Fruit fly (Drosophila melanogaster) whole organism, embryonic: ENCODE measurements around the gene CG18171.

Source experiments
- C15 ChIP-seq: fragments of 200-800 bp; sonication (Bioruptor generic); IDR thresholded peaks from 3 replicates; pipeline ENCODE4 v1.3.6; 2022; ENCODE audit warnings: missing biosample characterization, missing genetic modification characterization
- CG10654 ChIP-seq: fragments of 200-800 bp; sonication (Bioruptor generic); optimal IDR thresholded peaks from 2 replicates; lab custom pipeline; 2016; ENCODE audit warnings: missing biosample characterization, missing genetic modification characterization
- CG10979 ChIP-seq: fragments of 200-800 bp; sonication (Bioruptor generic); optimal IDR thresholded peaks from 2 replicates; lab custom pipeline; 2018; ENCODE audit warnings: missing biosample characterization, mild to moderate bottlenecking, missing genetic modification characterization, moderate library complexity
- CG11504 ChIP-seq: fragments of 200-800 bp; sonication (Bioruptor generic); optimal IDR thresholded peaks from 3 replicates; lab custom pipeline; 2019; ENCODE audit warnings: missing biosample characterization, mild to moderate bottlenecking, missing genetic modification characterization, moderate library complexity
- CG11560 ChIP-seq: fragments of 200-800 bp; sonication (Bioruptor generic); IDR thresholded peaks from 3 replicates; pipeline ENCODE4 v1.3.6; 2022; ENCODE audit warnings: missing biosample characterization, missing genetic modification characterization
- CG13894 ChIP-seq: fragments of 200-800 bp; sonication (Bioruptor generic); optimal IDR thresholded peaks from 3 replicates; lab custom pipeline; 2018; ENCODE audit warnings: missing biosample characterization, mild to moderate bottlenecking, missing genetic modification characterization, moderate library complexity
- CG14667 ChIP-seq: fragments of 200-800 bp; sonication (Bioruptor generic); IDR thresholded peaks from 2 replicates; pipeline ENCODE4 v1.3.6; 2022; ENCODE audit warnings: missing biosample characterization, missing genetic modification characterization
- CG4404 ChIP-seq: fragments of 200-800 bp; sonication (Bioruptor generic); IDR thresholded peaks from 2 replicates; pipeline ENCODE4 v1.3.6; 2022; ENCODE audit warnings: missing biosample characterization, missing genetic modification characterization
- CG5953 ChIP-seq: fragments of 200-800 bp; sonication (Bioruptor generic); IDR thresholded peaks from 2 replicates; pipeline ENCODE4 v1.3.6; 2022; ENCODE audit warnings: missing biosample characterization, missing genetic modification characterization
- D19A ChIP-seq: fragments of 200-800 bp; optimal IDR thresholded peaks from 3 replicates; lab custom pipeline; 2019; ENCODE audit warnings: missing biosample characterization, mild to moderate bottlenecking, missing genetic modification characterization, moderate library complexity
- D19B ChIP-seq: fragments of 200-800 bp; sonication (Bioruptor generic); optimal IDR thresholded peaks from 2 replicates; lab custom pipeline; 2017; ENCODE audit warnings: missing biosample characterization, mild to moderate bottlenecking, missing genetic modification characterization
- Dbx ChIP-seq: fragments of 200-800 bp; sonication (Bioruptor generic); IDR thresholded peaks from 3 replicates; pipeline ENCODE4 v1.3.6; 2022; ENCODE audit warnings: missing biosample characterization, missing genetic modification characterization
- Deaf1 ChIP-seq: fragments of 200-800 bp; optimal IDR thresholded peaks from 3 replicates; lab custom pipeline; 2019; ENCODE audit warnings: missing biosample characterization, mild to moderate bottlenecking, missing genetic modification characterization, moderate library complexity
- Dll ChIP-seq: fragments of 200-800 bp; sonication (Bioruptor generic); IDR thresholded peaks from 4 replicates; pipeline ENCODE4 v1.3.6; 2022; ENCODE audit warnings: missing biosample characterization, missing genetic modification characterization; ENCODE audit not compliant: partially characterized antibody
- Dp ChIP-seq: fragments of 200-800 bp; sonication (Bioruptor generic); optimal IDR thresholded peaks from 2 replicates; lab custom pipeline; 2018; ENCODE audit warnings: missing biosample characterization, mild to moderate bottlenecking, missing genetic modification characterization, moderate library complexity
- Elba2 ChIP-seq: fragments of 200-800 bp; sonication (Bioruptor generic); optimal IDR thresholded peaks from 3 replicates; lab custom pipeline; 2016; ENCODE audit warnings: missing biosample characterization, missing genetic modification characterization
- Fer2 ChIP-seq: fragments of 200-800 bp; sonication (Bioruptor generic); optimal IDR thresholded peaks from 2 replicates; lab custom pipeline; 2018; ENCODE audit warnings: missing biosample characterization, mild to moderate bottlenecking, missing genetic modification characterization, moderate library complexity
- GATAe ChIP-seq: fragments of 200-800 bp; sonication (Bioruptor generic); conservative IDR thresholded peaks from 2 replicates; pipeline ENCODE4 v1.3.6; 2022; ENCODE audit warnings: missing biosample characterization, missing genetic modification characterization
- Hr39 ChIP-seq: fragments of >200 bp; optimal IDR thresholded peaks from 2 replicates; lab custom pipeline; 2017
- Hr51 ChIP-seq, 2 experiments: fragments of 200-800 bp; sonication (Bioruptor generic); optimal IDR thresholded peaks; 2 replicates in 1 of 2; 3 replicates in 1 of 2; lab custom pipeline; 2016 to 2018; ENCODE audit warnings: missing biosample characterization in 2 of 2, missing genetic modification characterization in 2 of 2, mild to moderate bottlenecking in 1 of 2, moderate library complexity in 1 of 2
- Jarid2 ChIP-seq: fragments of 200-800 bp; sonication (Bioruptor generic); optimal IDR thresholded peaks from 3 replicates; lab custom pipeline; 2017; ENCODE audit warnings: mild to moderate bottlenecking, missing biosample characterization, missing genetic modification reagents, missing genetic modification characterization
- Lpt ChIP-seq: fragments of >200 bp; optimal IDR thresholded peaks from 2 replicates; lab custom pipeline; 2018; ENCODE audit warnings: missing biosample characterization, missing genetic modification characterization
- Max ChIP-seq: fragments of 200-800 bp; sonication (Bioruptor generic); optimal IDR thresholded peaks from 2 replicates; lab custom pipeline; 2016; ENCODE audit warnings: missing biosample characterization, mild to moderate bottlenecking, missing genetic modification characterization
- Nf-YA ChIP-seq: fragments of 200-800 bp; sonication (Bioruptor generic); IDR thresholded peaks from 2 replicates; pipeline ENCODE4 v1.3.6; 2022; ENCODE audit warnings: missing biosample characterization, missing genetic modification characterization
- NfI ChIP-seq: fragments of 200-800 bp; sonication (Bioruptor generic); optimal IDR thresholded peaks from 3 replicates; lab custom pipeline; 2018; ENCODE audit warnings: missing biosample characterization, mild to moderate bottlenecking, missing genetic modification characterization, moderate library complexity
- Spps ChIP-seq: fragments of 200-800 bp; sonication (Bioruptor generic); optimal IDR thresholded peaks from 2 replicates; lab custom pipeline; 2018; ENCODE audit warnings: missing biosample characterization, mild to moderate bottlenecking, missing genetic modification characterization
- Sry-β ChIP-seq: fragments of 200-800 bp; sonication (Bioruptor generic); optimal IDR thresholded peaks from 2 replicates; lab custom pipeline; 2018; ENCODE audit warnings: missing biosample characterization, mild to moderate bottlenecking, missing genetic modification characterization, moderate library complexity
- abd-A ChIP-seq: fragments of 200-800 bp; sonication (Bioruptor generic); optimal IDR thresholded peaks from 3 replicates; lab custom pipeline; 2019; ENCODE audit warnings: missing biosample characterization, mild to moderate bottlenecking, missing genetic modification characterization, moderate library complexity
- ara ChIP-seq: fragments of 200-800 bp; sonication (Bioruptor generic); IDR thresholded peaks from 2 replicates; pipeline ENCODE4 v1.3.6; 2022; ENCODE audit warnings: missing biosample characterization, missing genetic modification characterization
- cg ChIP-seq: fragments of 200-800 bp; sonication (Bioruptor generic); optimal IDR thresholded peaks from 3 replicates; lab custom pipeline; 2019; ENCODE audit warnings: missing biosample characterization, mild to moderate bottlenecking, missing genetic modification characterization, moderate library complexity
- ci ChIP-seq: fragments of 200-800 bp; sonication (Bioruptor generic); IDR thresholded peaks from 3 replicates; pipeline ENCODE4 v1.3.6; 2022; ENCODE audit warnings: missing biosample characterization, missing genetic modification characterization
- exex ChIP-seq: fragments of 200-800 bp; sonication (Bioruptor generic); optimal IDR thresholded peaks from 4 replicates; lab custom pipeline; 2018; ENCODE audit warnings: missing biosample characterization, mild to moderate bottlenecking, missing genetic modification characterization, moderate library complexity
- fd102C ChIP-seq: fragments of 200-800 bp; sonication (Bioruptor generic); optimal IDR thresholded peaks from 2 replicates; lab custom pipeline; 2018; ENCODE audit warnings: missing biosample characterization, mild to moderate bottlenecking, missing genetic modification characterization, moderate library complexity
- hth ChIP-seq: fragments of >200 bp; optimal IDR thresholded peaks from 2 replicates; lab custom pipeline; 2017; ENCODE audit warnings: inconsistent platforms
- lov ChIP-seq, 2 experiments: fragments of 200-800 bp in 1 of 2; fragments of >200 bp in 1 of 2; sonication (Bioruptor generic) in 1 of 2; IDR thresholded peaks in 1 of 2; optimal IDR thresholded peaks in 1 of 2; 2 replicates in 1 of 2; 3 replicates in 1 of 2; pipeline versions ENCODE4 v1.3.6 to Lab custom; 2017 to 2022; ENCODE audit warnings: missing biosample characterization in 1 of 2, missing genetic modification characterization in 1 of 2
- nerfin-2 ChIP-seq: fragments of 200-800 bp; sonication (Bioruptor generic); IDR thresholded peaks from 2 replicates; pipeline ENCODE4 v1.3.6; 2022; ENCODE audit warnings: missing biosample characterization, missing genetic modification characterization; ENCODE audit not compliant: partially characterized antibody
- pan ChIP-seq, 4 experiments: fragments of >200 bp in 3 of 4; fragments of 200-800 bp in 1 of 4; sonication (Bioruptor generic) in 1 of 4; optimal IDR thresholded peaks in 3 of 4; IDR thresholded peaks in 1 of 4; 2 replicates each; pipeline versions ENCODE4 v1.3.6 to Lab custom; 2017 to 2022; ENCODE audit warnings: missing biosample characterization in 2 of 4, missing genetic modification characterization in 2 of 4, mixed read lengths in 1 of 4
- rib ChIP-seq: fragments of 200-800 bp; sonication (Bioruptor generic); IDR thresholded peaks from 2 replicates; pipeline ENCODE4 v1.3.6; 2022; ENCODE audit warnings: missing biosample characterization, missing genetic modification characterization
- sima ChIP-seq: fragments of 200-800 bp; sonication (Bioruptor generic); optimal IDR thresholded peaks from 2 replicates; lab custom pipeline; 2016; ENCODE audit warnings: missing biosample characterization, missing genetic modification characterization
- slbo ChIP-seq: fragments of 200-800 bp; sonication (Bioruptor generic); IDR thresholded peaks from 2 replicates; pipeline ENCODE4 v1.3.6; 2022; ENCODE audit warnings: missing biosample characterization, missing genetic modification characterization
- tna ChIP-seq: fragments of 200-800 bp; sonication (Bioruptor generic); IDR thresholded peaks from 2 replicates; pipeline ENCODE4 v1.3.6; 2022; ENCODE audit warnings: missing biosample characterization, missing genetic modification characterization; ENCODE audit not compliant: partially characterized antibody
- zfh1 ChIP-seq: fragments of 200-800 bp; sonication (Bioruptor generic); IDR thresholded peaks from 3 replicates; pipeline ENCODE4 v1.3.6; 2022; ENCODE audit warnings: missing biosample characterization, missing genetic modification characterization

The CG18171 gene

DNA sequence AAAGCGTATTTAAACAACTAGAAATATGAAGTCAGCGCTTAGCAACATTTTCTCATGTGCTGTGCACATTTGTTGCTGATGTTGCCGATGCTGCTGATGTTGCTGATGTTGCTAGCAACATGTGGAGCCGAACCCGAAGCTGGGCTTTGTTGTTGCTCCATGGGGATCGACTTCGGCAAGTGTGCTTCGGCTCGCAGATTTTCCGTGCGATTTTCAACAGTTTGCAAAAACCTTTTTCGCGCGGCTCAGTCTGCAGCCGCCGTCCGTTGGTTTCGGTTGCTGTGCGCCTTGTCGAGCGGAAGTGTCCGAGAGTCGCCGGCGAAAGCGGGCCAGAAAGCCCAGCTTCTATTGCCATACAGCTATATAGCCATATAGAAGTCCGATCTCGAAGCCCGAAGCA, 34.4 kb downstream of the CG18171 start:
- TF ChIP-seq Deaf1 (tag; lab: Kevin White, UChicago) (peak; percentile 92), Spps (no peak), D19B (GFP tag; lab: Kevin White, UChicago) (no peak), NfI (GFP tag; lab: Kevin White, UChicago) (no peak), Dp (GFP tag; lab: Kevin White, UChicago) (no peak), Max (no peak), fd102C (GFP tag; lab: Kevin White, UChicago) (no peak), CG10654 (GFP tag; lab: Kevin White, UChicago) (no peak), Hr51 (GFP tag; optimal IDR thresholded peaks at IDR 0.05; lab: Kevin White, UChicago) (no peak), C15 (GFP tag; lab: Robert Waterston, UW) (no peak), slbo (0 out of 2 replicates have a peak, but pooled peaks have one; percentile 14), Hr39 (lab: Kevin White, UChicago) (no peak), exex (tag; lab: Kevin White, UChicago) (no peak), cg (GFP tag; lab: Kevin White, UChicago) (no peak), tna (GFP tag; lab: Robert Waterston, UW) (no peak), zfh1 (GFP tag; lab: Robert Waterston, UW) (0 out of 3 replicates have a peak, but pooled peaks have one; percentile 23), lov (optimal IDR thresholded peaks at IDR 0.05; lab: Kevin White, UChicago) (no peak), lov (GFP tag; IDR thresholded peaks at IDR 0.05; lab: Robert Waterston, UW) (no peak), GATAe (GFP tag; lab: Robert Waterston, UW) (no peak), CG11560 (tag; lab: Robert Waterston, UW) (no peak), CG11504 (tag; lab: Kevin White, UChicago) (peak; percentile 97), pan (optimal IDR thresholded peaks at IDR 0.05; lab: Kevin White, UChicago) (no peak), pan (GFP tag; optimal IDR thresholded peaks at IDR 0.05 in 1 of 2, IDR thresholded peaks at IDR 0.05 in 1 of 2) (no peak), Lpt (GFP tag; lab: Kevin White, UChicago) (no peak), ara (no peak), Nf-YA (no peak), Elba2 (no peak), ci (GFP tag; lab: Robert Waterston, UW) (0 out of 3 replicates have a peak, but pooled peaks have one; percentile 34), sima (GFP tag; lab: Kevin White, UChicago) (no peak), Dbx (GFP tag; lab: Robert Waterston, UW) (no peak), CG13894 (tag; lab: Kevin White, UChicago) (peak; percentile 54), Sry-β (GFP tag; lab: Kevin White, UChicago) (no peak), nerfin-2 (GFP tag; lab: Robert Waterston, UW) (no peak), Jarid2 (no peak), Fer2 (no peak), CG4404 (GFP tag; lab: Robert Waterston, UW) (no peak), rib (GFP tag; lab: Robert Waterston, UW) (peak; percentile 41; the same call in 1 of the 2 replicates), CG10979 (tag; lab: Kevin White, UChicago) (no peak), Dll (no peak), CG5953 (no peak), abd-A (no peak), hth (lab: Kevin White, UChicago) (no peak)

DNA sequence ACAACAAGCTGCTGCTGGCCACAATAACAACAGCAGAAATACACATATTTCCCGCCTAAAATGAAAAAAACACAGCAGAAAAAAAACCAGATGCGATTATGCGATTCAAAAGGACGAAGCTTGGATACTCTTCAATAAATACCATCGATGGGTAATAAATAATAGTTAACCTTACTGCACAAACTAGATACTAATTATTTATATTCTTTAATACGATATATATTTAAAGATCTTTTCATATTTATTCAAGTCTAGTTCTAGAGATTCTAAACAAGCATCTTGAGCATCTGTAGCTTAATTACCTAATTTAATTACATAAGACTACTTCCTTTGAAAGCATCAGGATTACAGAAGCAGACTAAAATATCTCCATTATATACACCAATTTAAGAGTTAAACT, 34.8 kb downstream of the CG18171 start:
- no peak for TF ChIP-seq CG14667 (GFP tag; lab: Robert Waterston, UW)
- TF ChIP-seq D19A (tag; lab: Kevin White, UChicago): peak; percentile 66
